Worm (Caenorhabditis elegans): ENCODE measurements around the gene F23H12.5.

DNA sequence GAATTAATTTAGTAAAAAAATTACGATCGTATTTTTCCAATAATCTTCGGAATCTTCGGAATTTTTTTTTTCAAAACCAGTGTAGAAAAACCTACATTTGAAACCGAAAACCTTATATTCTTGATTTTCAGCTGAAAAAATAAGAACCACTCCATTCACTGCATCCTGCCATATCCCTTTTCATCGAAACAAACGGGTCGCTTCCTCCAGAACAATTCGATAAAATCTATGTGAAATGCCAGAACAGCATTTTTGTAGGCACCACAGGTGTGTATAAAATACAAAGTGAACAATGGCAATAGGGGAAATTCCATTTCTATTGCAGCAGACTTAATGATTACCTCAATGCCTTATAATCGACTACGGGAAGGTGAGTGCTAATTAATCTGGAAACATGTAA, 18.8 kb downstream of the F23H12.5 start, which contains the start of gene K01D12.1:
- no peak for TF ChIP-seq nhr-77 (tag; optimal IDR thresholded peaks at IDR 0.05)
- TF ChIP-seq egl-13 (tag; optimal IDR thresholded peaks at IDR 0.05) = no peak
- no peak for TF ChIP-seq irx-1 (tag; optimal IDR thresholded peaks at IDR 0.05)
- no peak for TF ChIP-seq nhr-76 (tag; optimal IDR thresholded peaks at IDR 0.05)
